Worm (Caenorhabditis elegans) whole organism, L4 larva: ENCODE data around the gene C29E4.17.
A peak's percentile ranks its signal among the peaks of the same experiment; 100 is the strongest.

ENCODE experiments used
- F10B5.3 ChIP-seq: sonication (generic microtip); optimal IDR thresholded peaks from 2 replicates; lab custom pipeline; 2016; ENCODE audit warnings: mild to moderate bottlenecking, missing genetic modification characterization, missing compliant biosample characterization
- F26F4.8 ChIP-seq: fragments of 200-800 bp; sonication (Bioruptor generic); conservative IDR thresholded peaks from 2 replicates; pipeline ENCODE4 v1.3.6; 2022; ENCODE audit warnings: missing genetic modification characterization, missing compliant biosample characterization
- T26A8.4 ChIP-seq: fragments of 200-800 bp; sonication (Bioruptor generic); IDR thresholded peaks from 2 replicates; pipeline ENCODE4 v1.3.6; 2022; ENCODE audit warnings: missing genetic modification characterization, missing compliant biosample characterization
- Y5F2A.4 ChIP-seq: fragments of 200-800 bp; sonication (Bioruptor generic); optimal IDR thresholded peaks from 2 replicates; lab custom pipeline; 2018; ENCODE audit warnings: mild to moderate bottlenecking, missing genetic modification characterization, missing compliant biosample characterization
- aha-1 ChIP-seq: fragments of 150-350 bp; peaks from one replicate; lab custom pipeline; 2014; ENCODE audit warnings: missing biosample characterization, missing genetic modification characterization
- arid-1 ChIP-seq: fragments of 200-800 bp; sonication (Bioruptor generic); conservative IDR thresholded peaks from 2 replicates; pipeline ENCODE4 v1.3.6; 2022; ENCODE audit warnings: missing genetic modification reagents, missing genetic modification characterization, missing compliant biosample characterization
- ceh-20 ChIP-seq: fragments of 200-800 bp; sonication (Bioruptor generic); IDR thresholded peaks from 2 replicates; pipeline ENCODE4 v1.3.6; 2022; ENCODE audit warnings: missing genetic modification reagents, missing genetic modification characterization, missing compliant biosample characterization
- ceh-82 ChIP-seq: sonication (generic microtip); optimal IDR thresholded peaks from 2 replicates; lab custom pipeline; 2017; ENCODE audit warnings: missing biosample characterization, missing genetic modification characterization
- daf-16 ChIP-seq, 3 experiments: sonication (generic microtip); optimal IDR thresholded peaks; 2 replicates each; lab custom pipeline; 2016 to 2017; ENCODE audit warnings: missing genetic modification characterization in 3 of 3, missing genetic modification reagents in 3 of 3, mild to moderate bottlenecking in 2 of 3, missing compliant biosample characterization in 2 of 3, missing biosample characterization in 1 of 3, moderate library complexity in 1 of 3
- daf-19 ChIP-seq: fragments of 200-800 bp; sonication (Bioruptor generic); conservative IDR thresholded peaks from 2 replicates; pipeline ENCODE4 v1.3.6; 2022; ENCODE audit warnings: missing genetic modification characterization, missing compliant biosample characterization
- daf-8 ChIP-seq: fragments of 200-800 bp; sonication (Bioruptor generic); IDR thresholded peaks from 2 replicates; pipeline ENCODE4 v1.3.6; 2022; ENCODE audit warnings: missing genetic modification characterization, missing compliant biosample characterization
- duxl-1 ChIP-seq: sonication (generic microtip); optimal IDR thresholded peaks from 2 replicates; lab custom pipeline; 2016; ENCODE audit warnings: mild to moderate bottlenecking, missing genetic modification characterization, moderate library complexity, missing compliant biosample characterization; ENCODE audit not compliant: poor library complexity
- dve-1 ChIP-seq: sonication (generic microtip); optimal IDR thresholded peaks from 2 replicates; lab custom pipeline; 2017; ENCODE audit warnings: antibody characterized with exemption, mild to moderate bottlenecking, missing genetic modification characterization, missing compliant biosample characterization; ENCODE audit not compliant: insufficient read depth
- hif-1 ChIP-seq, 2 experiments: sonication (generic microtip); optimal IDR thresholded peaks; 2 replicates each; lab custom pipeline; 2016 to 2017; ENCODE audit warnings: missing compliant biosample characterization in 2 of 2, missing genetic modification characterization in 2 of 2, missing genetic modification reagents in 2 of 2, missing genotype in 2 of 2, mild to moderate bottlenecking in 1 of 2
- hlh-30 ChIP-seq: sonication (generic microtip); optimal IDR thresholded peaks from 2 replicates; lab custom pipeline; 2017; ENCODE audit warnings: antibody characterized with exemption, mild to moderate bottlenecking, missing genetic modification characterization, missing compliant biosample characterization; ENCODE audit not compliant: insufficient read depth
- lin-1 ChIP-seq: fragments of 200-800 bp; sonication (Bioruptor generic); IDR thresholded peaks from 2 replicates; pipeline ENCODE4 v1.3.6; 2022; ENCODE audit warnings: missing genetic modification reagents, missing genetic modification characterization, missing compliant biosample characterization
- lin-15B ChIP-seq: fragments of 150-350 bp; sonication (generic microtip); optimal IDR thresholded peaks from 3 replicates; lab custom pipeline; 2014; ENCODE audit warnings: missing biosample characterization, missing genetic modification characterization
- lin-29 ChIP-seq: fragments of 200-800 bp; sonication (Bioruptor generic); IDR thresholded peaks from 2 replicates; pipeline ENCODE4 v1.3.6; 2022; ENCODE audit warnings: missing genetic modification reagents, missing genetic modification characterization, missing compliant biosample characterization
- madf-9 ChIP-seq: fragments of 200-800 bp; sonication (Bioruptor generic); conservative IDR thresholded peaks from 2 replicates; pipeline ENCODE4 v1.3.6; 2022; ENCODE audit warnings: missing genetic modification reagents, missing genetic modification characterization, missing compliant biosample characterization
- mes-2 ChIP-seq: sonication (generic microtip); optimal IDR thresholded peaks from 2 replicates; lab custom pipeline; 2016; ENCODE audit warnings: missing genotype, mild to moderate bottlenecking, missing genetic modification characterization, missing compliant biosample characterization; ENCODE audit not compliant: poor library complexity, severe bottlenecking
- nhr-11 ChIP-seq: fragments of 150-350 bp; optimal IDR thresholded peaks from 2 replicates; lab custom pipeline; 2014; ENCODE audit warnings: missing biosample characterization, missing genetic modification characterization
- nhr-6 ChIP-seq: fragments of 150-350 bp; optimal IDR thresholded peaks from 2 replicates; lab custom pipeline; 2014; ENCODE audit warnings: missing biosample characterization, missing genetic modification characterization
- sdz-12 ChIP-seq: fragments of 200-800 bp; sonication (Bioruptor generic); optimal IDR thresholded peaks from 2 replicates; lab custom pipeline; 2018; ENCODE audit warnings: mild to moderate bottlenecking, missing genetic modification characterization, missing compliant biosample characterization
- tag-97 ChIP-seq: fragments of 200-800 bp; sonication (Bioruptor generic); IDR thresholded peaks from 2 replicates; pipeline ENCODE4 v1.3.6; 2022; ENCODE audit warnings: missing genetic modification characterization, missing compliant biosample characterization
- unc-130 ChIP-seq: sonication (generic microtip); optimal IDR thresholded peaks from 2 replicates; lab custom pipeline; 2016; ENCODE audit warnings: missing genetic modification reagents, missing genetic modification characterization, missing compliant biosample characterization
- unc-62 ChIP-seq, 3 experiments: fragments of 150-350 bp in 1 of 3; sonication (generic microtip); optimal IDR thresholded peaks in 2 of 3; peaks in 1 of 3; 1 replicate in 1 of 3; 2 replicates in 2 of 3; lab custom pipeline; 2014 to 2017; ENCODE audit warnings: missing biosample characterization in 3 of 3, missing genetic modification characterization in 3 of 3, missing genetic modification reagents in 3 of 3, missing genotype in 1 of 3
- zfp-2 ChIP-seq: sonication (generic microtip); optimal IDR thresholded peaks from 2 replicates; lab custom pipeline; 2016; ENCODE audit warnings: mild to moderate bottlenecking, missing genetic modification characterization, missing compliant biosample characterization
- zip-11 ChIP-seq: fragments of 200-800 bp; sonication (Bioruptor generic); IDR thresholded peaks from 2 replicates; pipeline ENCODE4 v1.3.6; 2022; ENCODE audit warnings: missing genetic modification characterization, missing compliant biosample characterization

Gene C29E4.17

ce11 chrIII:7891573-7892306 is 30.6 kb upstream of the C29E4.17 start, which contains the start of the genes ZK688.5 and fahd-1 (continued):
- TF ChIP-seq arid-1 (GFP tag; lab: Robert Waterston, UW) = peak; percentile 47; the same call in 1 of the 2 replicates
- no peak for TF ChIP-seq daf-19 (GFP tag; lab: Robert Waterston, UW)
- TF ChIP-seq zip-11 (GFP tag; lab: Robert Waterston, UW) = no peak
- peak; percentile 75 for TF ChIP-seq dve-1 (tag; lab: Kevin White, UChicago)
- peak; percentile 47 for TF ChIP-seq nhr-6 (tag; lab: Kevin White, UChicago)
- no peak for TF ChIP-seq madf-9 (GFP tag; lab: Robert Waterston, UW)

DNA sequence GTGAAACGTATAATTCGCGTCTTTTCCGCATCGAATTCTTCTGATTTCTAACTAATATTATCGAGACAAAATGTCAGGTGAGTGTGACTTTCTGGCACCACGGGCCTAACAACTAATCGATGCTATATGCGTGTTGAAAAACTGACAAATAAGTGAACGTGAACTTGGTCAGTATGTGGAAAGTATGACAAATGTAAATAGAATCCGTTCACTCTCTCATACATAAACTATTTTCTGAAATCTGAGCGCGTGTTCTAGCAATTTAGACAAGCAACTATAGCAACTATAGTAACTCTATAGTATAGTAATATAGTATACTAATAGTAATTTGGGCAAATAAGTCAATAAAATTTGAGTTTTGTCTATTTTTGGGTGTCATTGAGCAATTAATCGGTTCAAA is 30.0 kb upstream of the C29E4.17 start:
- TF ChIP-seq unc-62 (GFP tag; optimal IDR thresholded peaks at IDR 0.05 in 1 of 2; lab: Kevin White, UChicago) = peak in 1 of 2 experiments; percentile 79
- TF ChIP-seq unc-62 (tag; optimal IDR thresholded peaks at IDR 0.05; lab: Kevin White, UChicago) = no peak
- TF ChIP-seq daf-16 (GFP tag; optimal IDR thresholded peaks at IDR 0.05; lab: Kevin White, UChicago) = no peak
- no peak for TF ChIP-seq daf-16 (tag; optimal IDR thresholded peaks at IDR 0.05; lab: Kevin White, UChicago)
- no peak for TF ChIP-seq mes-2 (tag; lab: Kevin White, UChicago)
- TF ChIP-seq hlh-30 (tag; lab: Kevin White, UChicago) = peak; percentile 12

ce11 chrIII:7893224-7893623 is 29.1 kb upstream of the C29E4.17 start:
- TF ChIP-seq hif-1 (tag; optimal IDR thresholded peaks at IDR 0.05; lab: Kevin White, UChicago) = no peak
- TF ChIP-seq daf-8 (GFP tag; lab: Robert Waterston, UW) = no peak
- no peak for TF ChIP-seq T26A8.4
- TF ChIP-seq ceh-82 (tag; lab: Kevin White, UChicago) = no peak
- TF ChIP-seq mes-2 (tag; lab: Kevin White, UChicago) = no peak
- TF ChIP-seq lin-15B (tag; lab: Kevin White, UChicago) = no peak
- no peak for TF ChIP-seq unc-62 (GFP tag; optimal IDR thresholded peaks at IDR 0.05 in 1 of 2; lab: Kevin White, UChicago)
- TF ChIP-seq unc-62 (tag; optimal IDR thresholded peaks at IDR 0.05; lab: Kevin White, UChicago) = no peak
- no peak for TF ChIP-seq duxl-1 (tag; lab: Kevin White, UChicago)
- TF ChIP-seq lin-1 = no peak
- no peak for TF ChIP-seq nhr-11 (tag; lab: Kevin White, UChicago)
- TF ChIP-seq F26F4.8 = no peak
- TF ChIP-seq unc-130 = no peak

ce11 chrIII:7894724-7895123 is 27.6 kb upstream of the C29E4.17 start, which contains the start of gene ZK688.4:
Gene ZK688.4, plus strand, starts transcription at chrIII:7895024.
- TF ChIP-seq nhr-11 (tag; lab: Kevin White, UChicago) (no peak), zfp-2 (tag; lab: Kevin White, UChicago) (no peak), ceh-82 (tag; lab: Kevin White, UChicago) (no peak), Y5F2A.4 (GFP tag; lab: Kevin White, UChicago) (no peak), lin-29 (GFP tag; lab: Robert Waterston, UW) (no peak), F10B5.3 (tag; lab: Kevin White, UChicago) (no peak), tag-97 (no peak), sdz-12 (no peak), daf-19 (GFP tag; lab: Robert Waterston, UW) (no peak), ceh-20 (GFP tag; lab: Robert Waterston, UW) (no peak)

DNA sequence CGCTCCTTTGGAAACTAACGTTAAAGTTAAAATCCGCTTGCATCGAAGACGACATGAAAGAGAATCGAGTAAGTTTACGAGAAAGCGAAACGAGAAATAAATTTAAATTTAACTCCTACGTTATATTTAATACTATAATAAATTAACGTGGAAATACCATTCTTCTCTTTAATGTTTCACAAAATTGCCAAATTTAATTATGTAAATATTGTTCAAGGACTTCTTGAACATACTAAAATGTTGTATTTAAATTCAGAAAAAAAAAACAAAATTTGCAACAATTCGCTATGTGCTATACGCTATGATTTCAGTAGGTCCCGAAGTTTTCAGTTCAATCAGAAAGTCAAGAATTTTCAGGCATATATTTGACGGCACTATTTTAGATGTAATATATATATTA is 25.4 kb upstream of the C29E4.17 start, which contains the start of gene ZK688.10:
ZK688.10 (minus strand) TSS at position 101 of the 400 bp plus-strand sequence.
- TF ChIP-seq dve-1 (tag; lab: Kevin White, UChicago) (no peak), aha-1 (tag; lab: Kevin White, UChicago) (peak; percentile 12), F10B5.3 (tag; lab: Kevin White, UChicago) (no peak)
